Fruit fly (Drosophila melanogaster) whole organism, pupa: ENCODE measurements around the gene CG7988.

Source experiments
- D1 ChIP-seq: fragments of 200-800 bp; sonication (Bioruptor generic); optimal IDR thresholded peaks from 2 replicates; lab custom pipeline; 2018; ENCODE audit warnings: missing biosample characterization, mild to moderate bottlenecking, missing genetic modification characterization, moderate library complexity
- Ets98B ChIP-seq: fragments of 200-800 bp; sonication (Bioruptor generic); IDR thresholded peaks from 2 replicates; pipeline ENCODE4 v1.3.6; 2022; ENCODE audit warnings: missing biosample characterization, missing genetic modification characterization
- Snoo ChIP-seq: fragments of 200-800 bp; sonication (Bioruptor generic); optimal IDR thresholded peaks from 3 replicates; lab custom pipeline; 2017; ENCODE audit warnings: missing biosample characterization, mild to moderate bottlenecking, missing genetic modification characterization, inconsistent platforms
- fd96Ca ChIP-seq: fragments of 200-800 bp; sonication (Bioruptor generic); IDR thresholded peaks from 3 replicates; pipeline ENCODE4 v1.3.6; 2022; ENCODE audit warnings: missing biosample characterization, missing genetic modification characterization

dm6 chr3R:18183244-18183643 lies 37.1 kb upstream of the CG7988 start, which contains the start of gene cdm:
- TF ChIP-seq fd96Ca (GFP tag; lab: Robert Waterston, UW) (no peak), D1 (no peak), Snoo (tag; lab: Kevin White, UChicago) (no peak), Ets98B (GFP tag; lab: Robert Waterston, UW) (no peak)
